Fruit fly (Drosophila melanogaster): ENCODE results near the gene Cby.
A peak's percentile ranks its signal among the peaks of the same experiment; 100 is the strongest.

DNA sequence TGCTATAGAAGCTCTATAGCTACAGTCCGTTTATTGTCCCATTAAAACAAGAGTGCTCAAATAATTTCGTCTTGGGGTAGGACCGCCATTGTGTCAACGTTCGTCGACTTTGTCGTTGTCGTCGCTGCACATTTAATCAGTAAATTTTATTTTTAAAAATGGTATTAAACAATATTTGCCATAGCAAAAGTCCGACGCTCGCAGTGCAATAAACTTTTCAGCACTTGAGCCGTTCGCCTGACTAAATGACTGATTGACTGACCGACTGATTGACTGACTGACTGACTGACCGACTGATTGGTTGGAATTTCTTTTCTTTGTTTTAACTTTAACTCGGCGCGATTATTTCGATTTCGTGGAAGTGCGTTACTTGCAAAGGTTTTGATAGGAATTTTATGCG lies 22.1 kb downstream of the Cby start:
- no peak for TF ChIP-seq tj (GFP tag; optimal IDR thresholded peaks at IDR 0.05)
- TF ChIP-seq CG1620 (GFP tag; optimal IDR thresholded peaks at IDR 0.05): no peak
- TF ChIP-seq bab1 (GFP tag; optimal IDR thresholded peaks at IDR 0.05): no peak
- no peak for TF ChIP-seq CG7045 (GFP tag; optimal IDR thresholded peaks at IDR 0.05)
- no peak for TF ChIP-seq Mnt (GFP tag; optimal IDR thresholded peaks at IDR 0.05)
- peak; percentile 65 for TF ChIP-seq kay (GFP tag; ENCODE audit: borderline replicate concordance)

Data from whole organism, adult.